Fruit fly (Drosophila melanogaster) whole organism, embryonic: ENCODE measurements around the gene IntS4.

Source experiments
- Aef1 ChIP-seq: fragments of 200-800 bp; sonication (Bioruptor generic); IDR thresholded peaks from 3 replicates; pipeline ENCODE4 v1.3.6; 2022; ENCODE audit warnings: missing biosample characterization, missing genetic modification characterization
- Atf3 ChIP-seq: fragments of 200-800 bp; sonication (Bioruptor generic); optimal IDR thresholded peaks from 3 replicates; lab custom pipeline; 2016; ENCODE audit warnings: missing biosample characterization, missing genetic modification characterization
- CG10321 ChIP-seq: fragments of 200-800 bp; sonication (Bioruptor generic); IDR thresholded peaks from 2 replicates; pipeline ENCODE4 v1.3.6; 2022; ENCODE audit warnings: missing biosample characterization, missing genetic modification characterization
- CG10654 ChIP-seq: fragments of 200-800 bp; sonication (Bioruptor generic); optimal IDR thresholded peaks from 2 replicates; lab custom pipeline; 2016; ENCODE audit warnings: missing biosample characterization, missing genetic modification characterization
- CG13287 ChIP-seq: fragments of 200-800 bp; sonication (Bioruptor generic); IDR thresholded peaks from 2 replicates; pipeline ENCODE4 v1.3.6; 2022; ENCODE audit warnings: missing biosample characterization, missing genetic modification characterization; ENCODE audit not compliant: partially characterized antibody
- CG14667 ChIP-seq: fragments of 200-800 bp; sonication (Bioruptor generic); IDR thresholded peaks from 2 replicates; pipeline ENCODE4 v1.3.6; 2022; ENCODE audit warnings: missing biosample characterization, missing genetic modification characterization
- CG14965 ChIP-seq: fragments of 200-800 bp; sonication (Bioruptor generic); optimal IDR thresholded peaks from 2 replicates; lab custom pipeline; 2016; ENCODE audit warnings: missing biosample characterization, missing genetic modification characterization, borderline replicate concordance
- CG15073 ChIP-seq: fragments of 200-800 bp; sonication (Bioruptor generic); optimal IDR thresholded peaks from 2 replicates; lab custom pipeline; 2016; ENCODE audit warnings: missing biosample characterization, missing genetic modification characterization
- CG1529 ChIP-seq: fragments of 200-800 bp; sonication (Bioruptor generic); optimal IDR thresholded peaks from 3 replicates; lab custom pipeline; 2018; ENCODE audit warnings: missing biosample characterization, missing genetic modification characterization
- CG17385 ChIP-seq: fragments of 200-800 bp; sonication (Bioruptor generic); optimal IDR thresholded peaks from 3 replicates; lab custom pipeline; 2018; ENCODE audit warnings: missing biosample characterization, mild to moderate bottlenecking, missing genetic modification characterization
- CG18764 ChIP-seq: fragments of 200-800 bp; sonication (Bioruptor generic); optimal IDR thresholded peaks from 3 replicates; lab custom pipeline; 2016; ENCODE audit warnings: missing biosample characterization, missing genetic modification characterization
- CG2116 ChIP-seq: fragments of 200-800 bp; sonication (Bioruptor generic); optimal IDR thresholded peaks from 3 replicates; lab custom pipeline; 2018; ENCODE audit warnings: missing biosample characterization, mild to moderate bottlenecking, missing genetic modification characterization
- CG2129 ChIP-seq: fragments of 200-800 bp; sonication (Bioruptor generic); IDR thresholded peaks from 2 replicates; pipeline ENCODE4 v1.3.6; 2022; ENCODE audit warnings: missing biosample characterization, missing genetic modification characterization; ENCODE audit not compliant: partially characterized antibody
- CG2202 ChIP-seq: fragments of 200-800 bp; sonication (Bioruptor generic); optimal IDR thresholded peaks from 2 replicates; lab custom pipeline; 2018; ENCODE audit warnings: missing biosample characterization, mild to moderate bottlenecking, missing genetic modification characterization
- CG2712 ChIP-seq: fragments of 200-800 bp; optimal IDR thresholded peaks from 3 replicates; lab custom pipeline; 2019; ENCODE audit warnings: missing biosample characterization, mild to moderate bottlenecking, missing genetic modification characterization, moderate library complexity
- CG30403 ChIP-seq: fragments of 200-800 bp; sonication (Bioruptor generic); optimal IDR thresholded peaks from 3 replicates; lab custom pipeline; 2016; ENCODE audit warnings: missing biosample characterization, missing genetic modification characterization
- CG32532 ChIP-seq: fragments of 200-800 bp; sonication (Bioruptor generic); IDR thresholded peaks from 2 replicates; pipeline ENCODE4 v1.3.6; 2022; ENCODE audit warnings: missing biosample characterization, missing genetic modification characterization
- CG5953 ChIP-seq: fragments of 200-800 bp; sonication (Bioruptor generic); IDR thresholded peaks from 2 replicates; pipeline ENCODE4 v1.3.6; 2022; ENCODE audit warnings: missing biosample characterization, missing genetic modification characterization
- CG6254 ChIP-seq: fragments of 200-800 bp; sonication (Bioruptor generic); optimal IDR thresholded peaks from 3 replicates; lab custom pipeline; 2017; ENCODE audit warnings: mild to moderate bottlenecking, missing biosample characterization, missing genetic modification reagents, missing genetic modification characterization
- CG8089 ChIP-seq: fragments of 200-800 bp; sonication (Bioruptor generic); optimal IDR thresholded peaks from 3 replicates; lab custom pipeline; 2016; ENCODE audit warnings: missing biosample characterization, missing genetic modification characterization
- CkIIα-i1 ChIP-seq: fragments of 200-800 bp; sonication (Bioruptor generic); IDR thresholded peaks from 2 replicates; pipeline ENCODE4 v1.3.6; 2022; ENCODE audit warnings: missing biosample characterization, missing genetic modification characterization
- Dbx ChIP-seq: fragments of 200-800 bp; sonication (Bioruptor generic); IDR thresholded peaks from 3 replicates; pipeline ENCODE4 v1.3.6; 2022; ENCODE audit warnings: missing biosample characterization, missing genetic modification characterization
- HHEX ChIP-seq: fragments of 200-800 bp; sonication (Bioruptor generic); optimal IDR thresholded peaks from 3 replicates; lab custom pipeline; 2017; ENCODE audit warnings: missing biosample characterization, mild to moderate bottlenecking, missing genetic modification characterization, missing genetic modification reagents
- Hr3 ChIP-seq: fragments of 200-800 bp; sonication (Bioruptor generic); optimal IDR thresholded peaks from 3 replicates; lab custom pipeline; 2016; ENCODE audit warnings: missing biosample characterization, missing genetic modification characterization
- MESR4 ChIP-seq: fragments of 200-800 bp; sonication (Bioruptor generic); optimal IDR thresholded peaks from 2 replicates; lab custom pipeline; 2018; ENCODE audit warnings: missing biosample characterization, mild to moderate bottlenecking, missing genetic modification characterization, moderate library complexity
- Sry-β ChIP-seq: fragments of 200-800 bp; sonication (Bioruptor generic); optimal IDR thresholded peaks from 2 replicates; lab custom pipeline; 2018; ENCODE audit warnings: missing biosample characterization, mild to moderate bottlenecking, missing genetic modification characterization, moderate library complexity
- Stat92E ChIP-seq, 3 experiments: fragments of >200 bp in 2 of 3; fragments of 200-800 bp in 1 of 3; sonication (Bioruptor generic) in 1 of 3; optimal IDR thresholded peaks; 2 replicates each; lab custom pipeline; 2017 to 2019; ENCODE audit warnings: missing biosample characterization in 3 of 3, missing genetic modification characterization in 3 of 3, mild to moderate bottlenecking in 1 of 3, moderate library complexity in 1 of 3
- Tbp ChIP-seq: fragments of >200 bp; optimal IDR thresholded peaks from 2 replicates; lab custom pipeline; 2018; ENCODE audit warnings: missing biosample characterization, missing genetic modification characterization
- Usf ChIP-seq: fragments of 200-800 bp; sonication (Bioruptor generic); optimal IDR thresholded peaks from 2 replicates; lab custom pipeline; 2017; ENCODE audit warnings: missing genotype, missing biosample characterization, missing genetic modification characterization
- amos ChIP-seq: fragments of 200-800 bp; sonication (Bioruptor generic); IDR thresholded peaks from 2 replicates; pipeline ENCODE4 v1.3.6; 2022; ENCODE audit warnings: missing biosample characterization, missing genetic modification characterization; ENCODE audit not compliant: partially characterized antibody
- aop ChIP-seq: fragments of 200-800 bp; sonication (Bioruptor generic); IDR thresholded peaks from 2 replicates; pipeline ENCODE4 v1.3.6; 2022; ENCODE audit warnings: missing biosample characterization, missing genetic modification characterization
- bab2 ChIP-seq: fragments of 200-800 bp; sonication (Bioruptor generic); optimal IDR thresholded peaks from 2 replicates; lab custom pipeline; 2016; ENCODE audit warnings: missing biosample characterization, missing genetic modification characterization
- bbx ChIP-seq: fragments of 200-800 bp; sonication (Bioruptor generic); IDR thresholded peaks from 2 replicates; pipeline ENCODE4 v1.3.6; 2022; ENCODE audit warnings: missing biosample characterization, missing genetic modification characterization; ENCODE audit not compliant: partially characterized antibody
- ems ChIP-seq: fragments of 200-800 bp; sonication (Bioruptor generic); optimal IDR thresholded peaks from 3 replicates; lab custom pipeline; 2016; ENCODE audit warnings: missing biosample characterization, missing genetic modification characterization
- en ChIP-seq: fragments of 200-800 bp; sonication (Bioruptor generic); optimal IDR thresholded peaks from 2 replicates; lab custom pipeline; 2016; ENCODE audit warnings: missing biosample characterization, missing genetic modification characterization
- ewg ChIP-seq: fragments of 200-800 bp; sonication (Bioruptor generic); optimal IDR thresholded peaks from 3 replicates; lab custom pipeline; 2017; ENCODE audit warnings: mild to moderate bottlenecking, missing biosample characterization, missing genetic modification reagents, missing genetic modification characterization
- fd102C ChIP-seq: fragments of 200-800 bp; sonication (Bioruptor generic); optimal IDR thresholded peaks from 2 replicates; lab custom pipeline; 2018; ENCODE audit warnings: missing biosample characterization, mild to moderate bottlenecking, missing genetic modification characterization, moderate library complexity
- hkb ChIP-seq, 2 experiments: fragments of 200-800 bp in 1 of 2; fragments of >200 bp in 1 of 2; sonication (Bioruptor generic) in 1 of 2; IDR thresholded peaks in 1 of 2; optimal IDR thresholded peaks in 1 of 2; 2 replicates each; pipeline versions ENCODE4 v1.3.6 to Lab custom; 2017 to 2022; ENCODE audit warnings: missing biosample characterization in 1 of 2, missing genetic modification characterization in 1 of 2
- lov ChIP-seq, 2 experiments: fragments of 200-800 bp in 1 of 2; fragments of >200 bp in 1 of 2; sonication (Bioruptor generic) in 1 of 2; IDR thresholded peaks in 1 of 2; optimal IDR thresholded peaks in 1 of 2; 2 replicates in 1 of 2; 3 replicates in 1 of 2; pipeline versions ENCODE4 v1.3.6 to Lab custom; 2017 to 2022; ENCODE audit warnings: missing biosample characterization in 1 of 2, missing genetic modification characterization in 1 of 2
- mld ChIP-seq: fragments of 200-800 bp; sonication (Bioruptor generic); IDR thresholded peaks from 3 replicates; pipeline ENCODE4 v1.3.6; 2022; ENCODE audit warnings: missing biosample characterization, missing genetic modification characterization; ENCODE audit not compliant: partially characterized antibody
- pum ChIP-seq: fragments of 200-800 bp; sonication (Bioruptor generic); optimal IDR thresholded peaks from 2 replicates; lab custom pipeline; 2016; ENCODE audit warnings: missing biosample characterization, missing genetic modification characterization
- ranshi ChIP-seq: fragments of 200-800 bp; sonication (Bioruptor generic); IDR thresholded peaks from 2 replicates; pipeline ENCODE4 v1.3.6; 2022; ENCODE audit warnings: missing biosample characterization, missing genetic modification characterization
- run ChIP-seq: fragments of 200-800 bp; sonication (Bioruptor generic); optimal IDR thresholded peaks from 3 replicates; lab custom pipeline; 2018; ENCODE audit warnings: missing biosample characterization, mild to moderate bottlenecking, missing genetic modification characterization
- schlank ChIP-seq: fragments of 200-800 bp; sonication (Bioruptor generic); optimal IDR thresholded peaks from 2 replicates; lab custom pipeline; 2018; ENCODE audit warnings: missing biosample characterization, mild to moderate bottlenecking, missing genetic modification characterization
- sens ChIP-seq: fragments of 200-800 bp; sonication (Bioruptor generic); peaks from one replicate; lab custom pipeline; 2016; ENCODE audit warnings: missing biosample characterization, missing genetic modification characterization
- usp ChIP-seq: fragments of >200 bp; optimal IDR thresholded peaks from 2 replicates; lab custom pipeline; 2017; ENCODE audit warnings: missing biosample characterization, missing genetic modification characterization
- vvl ChIP-seq: fragments of 200-800 bp; sonication (Bioruptor generic); IDR thresholded peaks from 2 replicates; pipeline ENCODE4 v1.3.6; 2022; ENCODE audit warnings: missing biosample characterization, missing genetic modification characterization
- wdn ChIP-seq: fragments of 200-800 bp; sonication (Bioruptor generic); IDR thresholded peaks from 2 replicates; pipeline ENCODE4 v1.3.6; 2022; ENCODE audit warnings: missing biosample characterization, missing genetic modification characterization
- wek ChIP-seq: fragments of 200-800 bp; sonication (Bioruptor generic); optimal IDR thresholded peaks from 3 replicates; lab custom pipeline; 2018; ENCODE audit warnings: missing biosample characterization, mild to moderate bottlenecking, missing genetic modification characterization, moderate library complexity
- zfh1 ChIP-seq: fragments of 200-800 bp; sonication (Bioruptor generic); IDR thresholded peaks from 3 replicates; pipeline ENCODE4 v1.3.6; 2022; ENCODE audit warnings: missing biosample characterization, missing genetic modification characterization

The IntS4 gene

DNA sequence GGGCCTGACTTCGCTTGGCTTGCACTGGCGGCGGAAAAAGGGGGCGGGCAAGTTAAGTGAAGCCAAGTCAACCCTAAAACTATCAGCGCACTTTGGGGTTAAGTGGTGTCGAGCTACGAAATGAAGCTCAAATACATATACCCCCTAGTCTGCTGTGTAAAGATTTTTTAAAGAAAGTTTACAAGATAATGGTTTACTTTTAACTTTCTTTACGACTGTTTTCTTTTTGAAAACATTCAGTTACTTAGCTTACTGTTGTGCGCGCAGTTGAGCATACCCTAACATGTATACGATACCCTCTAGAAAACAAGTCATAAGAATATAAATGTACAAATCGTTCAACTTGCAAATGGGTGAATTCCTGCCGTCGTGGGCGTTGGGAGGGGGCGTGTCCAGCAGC lies 15.9 kb downstream of the IntS4 start (continued):
- TF ChIP-seq ranshi (GFP tag; lab: Robert Waterston, UW) (no peak), zfh1 (GFP tag; lab: Robert Waterston, UW) (no peak), Sry-β (no peak), CG2712 (tag; lab: Kevin White, UChicago) (peak; percentile 46), Hr3 (GFP tag; lab: Kevin White, UChicago) (peak; percentile 8), schlank (tag; lab: Kevin White, UChicago) (no peak), hkb (optimal IDR thresholded peaks at IDR 0.05; lab: Kevin White, UChicago) (no peak), hkb (GFP tag; IDR thresholded peaks at IDR 0.05; lab: Robert Waterston, UW) (peak; percentile 58), CG2129 (no peak), CG32532 (GFP tag; lab: Robert Waterston, UW) (peak; percentile 31; the same call in 1 of the 2 replicates), CG30403 (peak; percentile 33), Tbp (GFP tag; lab: Kevin White, UChicago) (no peak), ewg (GFP tag; lab: Kevin White, UChicago) (no peak), Aef1 (GFP tag; lab: Robert Waterston, UW) (peak; percentile 17; the same call in 1 of the 3 replicates), aop (GFP tag; lab: Robert Waterston, UW) (no peak), Usf (GFP tag; lab: Kevin White, UChicago) (no peak), CG15073 (GFP tag; lab: Kevin White, UChicago) (no peak), vvl (peak; percentile 24; the same call in 1 of the 2 replicates), Dbx (GFP tag; lab: Robert Waterston, UW) (0 out of 3 replicates have a peak, but pooled peaks have one; percentile 32), bab2 (GFP tag; lab: Kevin White, UChicago) (peak; percentile 42), CG2116 (GFP tag; lab: Kevin White, UChicago) (no peak), CG10654 (no peak), CG13287 (GFP tag; lab: Robert Waterston, UW) (no peak), en (GFP tag; lab: Kevin White, UChicago) (no peak), wek (GFP tag; lab: Kevin White, UChicago) (no peak), CG14667 (GFP tag; lab: Robert Waterston, UW) (no peak), pum (GFP tag; lab: Kevin White, UChicago) (peak; percentile 20), CkIIα-i1 (GFP tag; lab: Robert Waterston, UW) (no peak), CG5953 (GFP tag; lab: Robert Waterston, UW) (no peak), Stat92E (GFP tag; optimal IDR thresholded peaks at IDR 0.05; lab: Kevin White, UChicago) (no peak), CG8089 (GFP tag; lab: Kevin White, UChicago) (peak; percentile 11), run (tag; lab: Kevin White, UChicago) (no peak), sens (peak; percentile 59), ems (GFP tag; lab: Kevin White, UChicago) (no peak), bbx (no peak), CG17385 (GFP tag; lab: Kevin White, UChicago) (peak; percentile 32), CG2202 (tag; lab: Kevin White, UChicago) (no peak), CG14965 (GFP tag; lab: Kevin White, UChicago) (no peak), HHEX (GFP tag; lab: Kevin White, UChicago) (peak; percentile 32), usp (no peak), wdn (no peak), CG10321 (GFP tag; lab: Robert Waterston, UW) (no peak), mld (GFP tag; lab: Robert Waterston, UW) (no peak), Atf3 (no peak), CG18764 (GFP tag; lab: Kevin White, UChicago) (no peak), amos (GFP tag; lab: Robert Waterston, UW) (no peak), CG1529 (GFP tag; lab: Kevin White, UChicago) (no peak), CG6254 (GFP tag; lab: Kevin White, UChicago) (no peak), fd102C (GFP tag; lab: Kevin White, UChicago) (no peak), MESR4 (no peak), lov (optimal IDR thresholded peaks at IDR 0.05; lab: Kevin White, UChicago) (no peak), lov (GFP tag; IDR thresholded peaks at IDR 0.05; lab: Robert Waterston, UW) (no peak)
